Worm (Caenorhabditis elegans): ENCODE measurements around the gene sph-1.

DNA sequence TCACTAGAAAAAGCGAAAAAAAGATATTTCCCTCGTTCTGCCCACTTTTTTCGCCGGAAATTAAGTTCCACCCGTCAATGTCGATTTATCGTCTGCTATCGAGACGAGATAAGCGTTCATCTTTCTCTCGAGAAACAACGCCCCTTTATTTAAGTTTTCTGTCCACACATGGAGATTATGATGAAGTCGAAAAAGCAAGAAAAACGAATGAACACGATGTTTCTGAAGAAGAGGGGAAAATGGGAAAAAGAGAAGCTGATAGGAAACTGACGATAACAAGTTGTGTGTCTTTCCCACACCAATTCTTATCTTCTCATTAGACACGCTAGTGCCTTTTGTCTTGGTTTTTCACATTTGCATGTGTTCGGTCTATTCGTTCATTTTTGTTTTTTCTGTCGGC is 41.4 kb upstream of the sph-1 start:
- TF ChIP-seq nhr-12 (tag; optimal IDR thresholded peaks at IDR 0.05) (no peak), mab-5 (tag; optimal IDR thresholded peaks at IDR 0.05) (no peak), lin-32 (GFP tag; optimal IDR thresholded peaks at IDR 0.05) (no peak), lin-13 (tag; optimal IDR thresholded peaks at IDR 0.05) (no peak), ces-1 (GFP tag; optimal IDR thresholded peaks at IDR 0.05) (no peak), blmp-1 (tag; optimal IDR thresholded peaks at IDR 0.05) (no peak), mls-2 (tag; optimal IDR thresholded peaks at IDR 0.05) (no peak), elt-1 (tag; optimal IDR thresholded peaks at IDR 0.05; ENCODE audit: borderline replicate concordance, insufficient read depth) (no peak), cnd-1 (tag; optimal IDR thresholded peaks at IDR 0.05) (no peak)

All from whole organism, mixed stage, embryonic.